Fruit fly (Drosophila melanogaster) whole organism, embryonic: Measurements from ENCODE around the gene odd.

Experiments used
- Aef1 ChIP-seq: fragments of 200-800 bp; sonication (Bioruptor generic); IDR thresholded peaks from 3 replicates; pipeline ENCODE4 v1.3.6; 2022; ENCODE audit warnings: missing biosample characterization, missing genetic modification characterization
- CG1024 ChIP-seq: fragments of 200-800 bp; sonication (Bioruptor generic); IDR thresholded peaks from 2 replicates; pipeline ENCODE4 v1.3.6; 2022; ENCODE audit warnings: missing biosample characterization, missing genetic modification characterization
- CG10462 ChIP-seq: fragments of 200-800 bp; sonication (Bioruptor generic); optimal IDR thresholded peaks from 2 replicates; lab custom pipeline; 2016; ENCODE audit warnings: missing biosample characterization, missing genetic modification characterization
- CG10565 ChIP-seq: fragments of 200-800 bp; sonication (Bioruptor generic); optimal IDR thresholded peaks from 3 replicates; lab custom pipeline; 2016; ENCODE audit warnings: missing biosample characterization, mild to moderate bottlenecking, missing genetic modification characterization
- CG11723 ChIP-seq: fragments of 200-800 bp; sonication (Bioruptor generic); optimal IDR thresholded peaks from 2 replicates; lab custom pipeline; 2017; ENCODE audit warnings: missing biosample characterization, mild to moderate bottlenecking, missing genetic modification characterization
- CG14014 ChIP-seq: fragments of 200-800 bp; sonication (Bioruptor generic); IDR thresholded peaks from 2 replicates; pipeline ENCODE4 v1.3.6; 2022; ENCODE audit warnings: missing biosample characterization, missing genetic modification characterization
- CG1792 ChIP-seq: fragments of 200-800 bp; sonication (Bioruptor generic); optimal IDR thresholded peaks from 2 replicates; lab custom pipeline; 2016; ENCODE audit warnings: missing biosample characterization, missing genetic modification characterization
- CG3163 ChIP-seq: fragments of 200-800 bp; sonication (Bioruptor generic); optimal IDR thresholded peaks from 3 replicates; lab custom pipeline; 2016; ENCODE audit warnings: missing biosample characterization, missing genetic modification characterization
- CG32772 ChIP-seq: fragments of 200-800 bp; sonication (Bioruptor generic); IDR thresholded peaks from 2 replicates; pipeline ENCODE4 v1.3.6; 2022; ENCODE audit warnings: missing biosample characterization, missing genetic modification characterization
- CG4707 ChIP-seq: fragments of 200-800 bp; sonication (Bioruptor generic); optimal IDR thresholded peaks from 2 replicates; lab custom pipeline; 2018; ENCODE audit warnings: missing biosample characterization, mild to moderate bottlenecking, missing genetic modification characterization, moderate library complexity
- CG4730 ChIP-seq: fragments of 200-800 bp; sonication (Bioruptor generic); IDR thresholded peaks from 2 replicates; pipeline ENCODE4 v1.3.6; 2022; ENCODE audit warnings: missing biosample characterization, missing genetic modification characterization
- CG6791 ChIP-seq: fragments of 200-800 bp; sonication (Bioruptor generic); IDR thresholded peaks from 3 replicates; pipeline ENCODE4 v1.3.6; 2022; ENCODE audit warnings: missing biosample characterization, missing genetic modification characterization; ENCODE audit not compliant: partially characterized antibody
- CG7786 ChIP-seq: fragments of 200-800 bp; sonication (Bioruptor generic); optimal IDR thresholded peaks from 2 replicates; lab custom pipeline; 2016; ENCODE audit warnings: missing biosample characterization, missing genetic modification characterization
- CG7839 ChIP-seq: fragments of 200-800 bp; sonication (Bioruptor generic); optimal IDR thresholded peaks from 3 replicates; lab custom pipeline; 2018; ENCODE audit warnings: missing biosample characterization, mild to moderate bottlenecking, missing genetic modification characterization, moderate library complexity
- CG7963 ChIP-seq: fragments of 200-800 bp; sonication (Bioruptor generic); IDR thresholded peaks from 3 replicates; pipeline ENCODE4 v1.3.6; 2022; ENCODE audit warnings: missing biosample characterization, missing genetic modification characterization; ENCODE audit not compliant: partially characterized antibody
- CG8924 ChIP-seq: fragments of 200-800 bp; optimal IDR thresholded peaks from 3 replicates; lab custom pipeline; 2019; ENCODE audit warnings: missing biosample characterization, mild to moderate bottlenecking, missing genetic modification characterization, moderate library complexity
- CG9609 ChIP-seq: fragments of 200-800 bp; sonication (Bioruptor generic); optimal IDR thresholded peaks from 3 replicates; lab custom pipeline; 2016; ENCODE audit warnings: missing biosample characterization, missing genetic modification characterization
- CHES-1-like ChIP-seq: fragments of 200-800 bp; sonication (Bioruptor generic); optimal IDR thresholded peaks from 2 replicates; lab custom pipeline; 2016; ENCODE audit warnings: missing biosample characterization, missing genetic modification characterization
- Dbx ChIP-seq: fragments of 200-800 bp; sonication (Bioruptor generic); IDR thresholded peaks from 3 replicates; pipeline ENCODE4 v1.3.6; 2022; ENCODE audit warnings: missing biosample characterization, missing genetic modification characterization
- ERR ChIP-seq: fragments of 200-800 bp; sonication (Bioruptor generic); optimal IDR thresholded peaks from 2 replicates; lab custom pipeline; 2016; ENCODE audit warnings: missing biosample characterization, missing genetic modification characterization
- Hr3 ChIP-seq: fragments of 200-800 bp; sonication (Bioruptor generic); optimal IDR thresholded peaks from 3 replicates; lab custom pipeline; 2016; ENCODE audit warnings: missing biosample characterization, missing genetic modification characterization
- Hr78 ChIP-seq, 2 experiments: fragments of 200-800 bp in 1 of 2; fragments of >200 bp in 1 of 2; sonication (Bioruptor generic) in 1 of 2; optimal IDR thresholded peaks; 2 replicates each; lab custom pipeline; 2017 to 2019; ENCODE audit warnings: missing biosample characterization in 2 of 2, missing genetic modification characterization in 2 of 2, mild to moderate bottlenecking in 1 of 2, moderate library complexity in 1 of 2
- MTF-1 ChIP-seq: fragments of 200-800 bp; sonication (Bioruptor generic); optimal IDR thresholded peaks from 2 replicates; lab custom pipeline; 2018; ENCODE audit warnings: missing biosample characterization, mild to moderate bottlenecking, missing genetic modification characterization, borderline replicate concordance
- NK7.1 ChIP-seq: fragments of 200-800 bp; sonication (Bioruptor generic); optimal IDR thresholded peaks from 3 replicates; lab custom pipeline; 2016; ENCODE audit warnings: missing biosample characterization, missing genetic modification characterization
- Neu2 ChIP-seq: fragments of 200-800 bp; sonication (Bioruptor generic); optimal IDR thresholded peaks from 3 replicates; lab custom pipeline; 2016; ENCODE audit warnings: missing biosample characterization, missing genetic modification characterization, borderline replicate concordance
- Pdp1 ChIP-seq, 2 experiments: fragments of 200-800 bp; sonication (Bioruptor generic); optimal IDR thresholded peaks; 3 replicates each; lab custom pipeline; 2016; ENCODE audit warnings: missing biosample characterization in 2 of 2, missing genetic modification characterization in 2 of 2, mild to moderate bottlenecking in 1 of 2, moderate library complexity in 1 of 2
- Six4 ChIP-seq: fragments of 200-800 bp; sonication (Bioruptor generic); optimal IDR thresholded peaks from 2 replicates; lab custom pipeline; 2016; ENCODE audit warnings: missing biosample characterization, missing genetic modification characterization
- Sry-β ChIP-seq: fragments of 200-800 bp; sonication (Bioruptor generic); optimal IDR thresholded peaks from 2 replicates; lab custom pipeline; 2018; ENCODE audit warnings: missing biosample characterization, mild to moderate bottlenecking, missing genetic modification characterization, moderate library complexity
- ac ChIP-seq: fragments of 200-800 bp; sonication (Bioruptor generic); optimal IDR thresholded peaks from 3 replicates; lab custom pipeline; 2017; ENCODE audit warnings: missing biosample characterization, mild to moderate bottlenecking, missing genetic modification characterization
- al ChIP-seq: fragments of 200-800 bp; sonication (Bioruptor generic); IDR thresholded peaks from 2 replicates; pipeline ENCODE4 v1.3.6; 2022; ENCODE audit warnings: missing biosample characterization, missing genetic modification characterization
- br ChIP-seq: fragments of >200 bp; optimal IDR thresholded peaks from 2 replicates; lab custom pipeline; 2017
- cato ChIP-seq: fragments of 200-800 bp; sonication (Bioruptor generic); optimal IDR thresholded peaks from 2 replicates; lab custom pipeline; 2016; ENCODE audit warnings: missing biosample characterization, missing genetic modification characterization, borderline replicate concordance
- ci ChIP-seq: fragments of 200-800 bp; sonication (Bioruptor generic); IDR thresholded peaks from 3 replicates; pipeline ENCODE4 v1.3.6; 2022; ENCODE audit warnings: missing biosample characterization, missing genetic modification characterization
- gcm ChIP-seq: fragments of 200-800 bp; sonication (Bioruptor generic); optimal IDR thresholded peaks from 2 replicates; lab custom pipeline; 2019; ENCODE audit warnings: missing biosample characterization, mild to moderate bottlenecking, missing genetic modification characterization, moderate library complexity
- her ChIP-seq: fragments of 200-800 bp; sonication (Bioruptor generic); optimal IDR thresholded peaks from 2 replicates; lab custom pipeline; 2016; ENCODE audit warnings: missing biosample characterization, missing genetic modification characterization
- jing ChIP-seq: fragments of 200-800 bp; sonication (Bioruptor generic); optimal IDR thresholded peaks from 2 replicates; lab custom pipeline; 2018; ENCODE audit warnings: missing biosample characterization, mild to moderate bottlenecking, missing genetic modification characterization
- ken ChIP-seq: fragments of 200-800 bp; sonication (Bioruptor generic); IDR thresholded peaks from 3 replicates; pipeline ENCODE4 v1.3.6; 2022; ENCODE audit warnings: missing biosample characterization, missing genetic modification characterization
- lbe ChIP-seq: fragments of 200-800 bp; sonication (Bioruptor generic); optimal IDR thresholded peaks from 2 replicates; lab custom pipeline; 2016; ENCODE audit warnings: missing biosample characterization, mild to moderate bottlenecking, missing genetic modification characterization
- nerfin-1 ChIP-seq: fragments of 200-800 bp; sonication (Bioruptor generic); optimal IDR thresholded peaks from 3 replicates; lab custom pipeline; 2019; ENCODE audit warnings: missing biosample characterization, mild to moderate bottlenecking, missing genetic modification characterization, moderate library complexity
- nerfin-2 ChIP-seq: fragments of 200-800 bp; sonication (Bioruptor generic); IDR thresholded peaks from 2 replicates; pipeline ENCODE4 v1.3.6; 2022; ENCODE audit warnings: missing biosample characterization, missing genetic modification characterization; ENCODE audit not compliant: partially characterized antibody
- nom ChIP-seq: fragments of 200-800 bp; sonication (Bioruptor generic); optimal IDR thresholded peaks from 2 replicates; lab custom pipeline; 2017; ENCODE audit warnings: missing biosample characterization, missing genetic modification characterization, mild to moderate bottlenecking, moderate library complexity, missing genetic modification reagents
- onecut ChIP-seq: fragments of 200-800 bp; sonication (Bioruptor generic); IDR thresholded peaks from 2 replicates; pipeline ENCODE4 v1.3.6; 2022; ENCODE audit warnings: missing biosample characterization, missing genetic modification characterization
- repo ChIP-seq: fragments of 200-800 bp; sonication (Bioruptor generic); optimal IDR thresholded peaks from 2 replicates; lab custom pipeline; 2016; ENCODE audit warnings: missing biosample characterization, missing genetic modification characterization
- scrt ChIP-seq: fragments of 200-800 bp; sonication (Bioruptor generic); optimal IDR thresholded peaks from 2 replicates; lab custom pipeline; 2018; ENCODE audit warnings: missing biosample characterization, mild to moderate bottlenecking, missing genetic modification characterization, moderate library complexity
- sd ChIP-seq: fragments of 200-800 bp; sonication (Bioruptor generic); optimal IDR thresholded peaks from 3 replicates; lab custom pipeline; 2018; ENCODE audit warnings: missing biosample characterization, mild to moderate bottlenecking, missing genetic modification characterization, moderate library complexity
- shn ChIP-seq: fragments of 200-800 bp; sonication (Bioruptor generic); optimal IDR thresholded peaks from 3 replicates; lab custom pipeline; 2016; ENCODE audit warnings: missing biosample characterization, missing genetic modification characterization
- sisA ChIP-seq: fragments of 200-800 bp; sonication (Bioruptor generic); IDR thresholded peaks from 2 replicates; pipeline ENCODE4 v1.3.6; 2022; ENCODE audit warnings: missing biosample characterization, missing genetic modification characterization
- sr ChIP-seq: fragments of 200-800 bp; sonication (Bioruptor generic); IDR thresholded peaks from 3 replicates; pipeline ENCODE4 v1.3.6; 2022; ENCODE audit warnings: missing biosample characterization, missing genetic modification characterization
- sug ChIP-seq: fragments of 200-800 bp; optimal IDR thresholded peaks from 2 replicates; lab custom pipeline; 2019; ENCODE audit warnings: missing biosample characterization, mild to moderate bottlenecking, missing genetic modification characterization, moderate library complexity
- tin ChIP-seq: fragments of 200-800 bp; sonication (Bioruptor generic); optimal IDR thresholded peaks from 3 replicates; lab custom pipeline; 2016; ENCODE audit warnings: missing biosample characterization, missing genetic modification characterization
- unc-4 ChIP-seq: fragments of 200-800 bp; sonication (Bioruptor generic); IDR thresholded peaks from 2 replicates; pipeline ENCODE4 v1.3.6; 2022; ENCODE audit warnings: missing biosample characterization, missing genetic modification characterization; ENCODE audit not compliant: partially characterized antibody

Gene odd

DNA sequence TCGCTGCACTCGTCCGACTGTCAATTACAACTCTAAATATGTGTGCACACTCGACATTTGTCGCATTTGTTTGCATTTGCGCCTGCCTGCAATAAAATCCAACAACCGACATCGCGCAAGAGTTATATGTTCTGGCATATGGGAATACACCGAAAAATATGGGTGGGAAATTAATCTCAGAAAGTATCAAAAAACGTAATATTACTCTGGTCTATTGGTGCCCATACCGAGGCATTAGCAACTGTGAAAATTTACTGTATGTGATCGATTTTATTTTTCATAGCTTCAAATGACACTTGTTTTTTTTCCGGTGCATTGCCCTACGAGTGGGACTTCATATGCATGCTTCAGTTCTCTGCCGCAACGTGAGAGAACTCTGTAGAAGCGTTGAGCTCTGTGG, 32.6 kb downstream of the odd start (continued):
- TF ChIP-seq cato (GFP tag; lab: Kevin White, UChicago): peak; percentile 82
- TF ChIP-seq tin (GFP tag; lab: Kevin White, UChicago): peak; percentile 83
- no peak for TF ChIP-seq lbe
- TF ChIP-seq CG9609: peak; percentile 80
- TF ChIP-seq CG7839 (tag; lab: Kevin White, UChicago): peak; percentile 85
- peak; percentile 82 for TF ChIP-seq jing (GFP tag; lab: Kevin White, UChicago)
- peak; percentile 55 for TF ChIP-seq shn (GFP tag; lab: Kevin White, UChicago)
- TF ChIP-seq gcm: peak; percentile 62
- TF ChIP-seq CG4707 (GFP tag; lab: Kevin White, UChicago): peak; percentile 63
- no peak for TF ChIP-seq Dbx (GFP tag; lab: Robert Waterston, UW)
- peak; percentile 51 for TF ChIP-seq Aef1 (GFP tag; lab: Robert Waterston, UW)
- TF ChIP-seq al (GFP tag; lab: Robert Waterston, UW): no peak
- peak; percentile 10 for TF ChIP-seq CG3163
- peak; percentile 70 for TF ChIP-seq Hr3 (GFP tag; lab: Kevin White, UChicago)
- TF ChIP-seq ci (GFP tag; lab: Robert Waterston, UW): peak; percentile 93
- no peak for TF ChIP-seq Neu2 (GFP tag; lab: Kevin White, UChicago)
- peak; percentile 84 for TF ChIP-seq ken (GFP tag; lab: Robert Waterston, UW)
- no peak for TF ChIP-seq CG6791 (GFP tag; lab: Robert Waterston, UW)
- TF ChIP-seq sd (tag; lab: Kevin White, UChicago): no peak
- peak; percentile 84 for TF ChIP-seq onecut (GFP tag; lab: Robert Waterston, UW)
- peak; percentile 69 for TF ChIP-seq nerfin-1 (tag; lab: Kevin White, UChicago)
- TF ChIP-seq MTF-1 (GFP tag; lab: Kevin White, UChicago): peak; percentile 19
- no peak for TF ChIP-seq br
- peak; percentile 67 for TF ChIP-seq CG14014 (GFP tag; lab: Robert Waterston, UW)
- peak; percentile 90 for TF ChIP-seq sisA (GFP tag; lab: Robert Waterston, UW)
- peak; percentile 70 for TF ChIP-seq CG1792 (GFP tag; lab: Kevin White, UChicago)
- TF ChIP-seq Six4 (GFP tag; lab: Kevin White, UChicago): peak; percentile 67
- TF ChIP-seq ac (GFP tag; lab: Kevin White, UChicago): peak; percentile 57
- peak; percentile 65 for TF ChIP-seq CG7786 (GFP tag; lab: Kevin White, UChicago)
- peak; percentile 81 for TF ChIP-seq CG32772 (GFP tag; lab: Robert Waterston, UW)
- TF ChIP-seq nerfin-2 (GFP tag; lab: Robert Waterston, UW): no peak
- peak; percentile 47 for TF ChIP-seq CG10565 (GFP tag; lab: Kevin White, UChicago)
- TF ChIP-seq scrt (GFP tag; lab: Kevin White, UChicago): peak; percentile 23
- peak; percentile 64 for TF ChIP-seq NK7.1 (GFP tag; lab: Kevin White, UChicago)
- peak; percentile 27 for TF ChIP-seq Sry-β (GFP tag; lab: Kevin White, UChicago)
- TF ChIP-seq sr (GFP tag; lab: Robert Waterston, UW): peak; percentile 50; the same call in 2 of the 3 replicates
- peak; percentile 49 for TF ChIP-seq CG11723 (GFP tag; lab: Kevin White, UChicago)
- peak; percentile 75 for TF ChIP-seq CG1024
- TF ChIP-seq CG7963 (GFP tag; lab: Robert Waterston, UW): no peak
- TF ChIP-seq CG8924 (tag; lab: Kevin White, UChicago): peak; percentile 69
- no peak for TF ChIP-seq nom (GFP tag; lab: Kevin White, UChicago)
- TF ChIP-seq sug (tag; lab: Kevin White, UChicago): no peak
- peak; percentile 63 for TF ChIP-seq ERR
- TF ChIP-seq CHES-1-like: peak; percentile 70
- peak; percentile 63 for TF ChIP-seq repo (GFP tag; lab: Kevin White, UChicago)
- peak; percentile 83 for TF ChIP-seq CG4730
- TF ChIP-seq Pdp1 (GFP tag; optimal IDR thresholded peaks at IDR 0.05; lab: Kevin White, UChicago): peak; percentile 61 to 77
- TF ChIP-seq Hr78 (GFP tag; optimal IDR thresholded peaks at IDR 0.05; lab: Kevin White, UChicago): peak in 1 of 2 experiments; percentile 16
- no peak for TF ChIP-seq unc-4 (GFP tag; lab: Robert Waterston, UW)
- peak; percentile 52 for TF ChIP-seq CG10462
- TF ChIP-seq her (GFP tag; lab: Kevin White, UChicago): peak; percentile 53
